Fruit fly (Drosophila melanogaster) whole organism, embryonic: Measurements from ENCODE around the gene Obp99c.
A peak's percentile ranks its signal among the peaks of the same experiment; 100 is the strongest.

Source experiments
- Atf3 ChIP-seq: fragments of 200-800 bp; sonication (Bioruptor generic); optimal IDR thresholded peaks from 3 replicates; lab custom pipeline; 2016; ENCODE audit warnings: missing biosample characterization, missing genetic modification characterization
- BEAF-32 ChIP-seq: fragments of 200-800 bp; sonication (Bioruptor generic); optimal IDR thresholded peaks from 3 replicates; lab custom pipeline; 2017; ENCODE audit warnings: missing biosample characterization, missing genetic modification characterization, mild to moderate bottlenecking, moderate library complexity, missing genetic modification reagents
- C15 ChIP-seq: fragments of 200-800 bp; sonication (Bioruptor generic); IDR thresholded peaks from 3 replicates; pipeline ENCODE4 v1.3.6; 2022; ENCODE audit warnings: missing biosample characterization, missing genetic modification characterization
- CG10543 ChIP-seq: fragments of 200-800 bp; sonication (Bioruptor generic); optimal IDR thresholded peaks from 3 replicates; lab custom pipeline; 2017; ENCODE audit warnings: missing biosample characterization, mild to moderate bottlenecking, missing genetic modification characterization, moderate library complexity
- CG11695 ChIP-seq: fragments of 200-800 bp; sonication (Bioruptor generic); IDR thresholded peaks from 3 replicates; pipeline ENCODE4 v1.3.6; 2022; ENCODE audit warnings: missing biosample characterization, missing genetic modification characterization
- CG12744 ChIP-seq: fragments of 200-800 bp; sonication (Bioruptor generic); optimal IDR thresholded peaks from 2 replicates; lab custom pipeline; 2016; ENCODE audit warnings: missing biosample characterization, missing genetic modification characterization
- CG13287 ChIP-seq: fragments of 200-800 bp; sonication (Bioruptor generic); IDR thresholded peaks from 2 replicates; pipeline ENCODE4 v1.3.6; 2022; ENCODE audit warnings: missing biosample characterization, missing genetic modification characterization; ENCODE audit not compliant: partially characterized antibody
- CG1529 ChIP-seq: fragments of 200-800 bp; sonication (Bioruptor generic); optimal IDR thresholded peaks from 3 replicates; lab custom pipeline; 2018; ENCODE audit warnings: missing biosample characterization, missing genetic modification characterization
- CG1602 ChIP-seq: fragments of 200-800 bp; sonication (Bioruptor generic); optimal IDR thresholded peaks from 3 replicates; lab custom pipeline; 2016; ENCODE audit warnings: missing biosample characterization, missing genetic modification characterization
- CG17186 ChIP-seq: fragments of 200-800 bp; sonication (Bioruptor generic); optimal IDR thresholded peaks from 3 replicates; lab custom pipeline; 2017; ENCODE audit warnings: missing biosample characterization, missing genetic modification reagents, missing genetic modification characterization
- CG1832 ChIP-seq: fragments of 200-800 bp; sonication (Bioruptor generic); optimal IDR thresholded peaks from 2 replicates; lab custom pipeline; 2017; ENCODE audit warnings: missing biosample characterization, mild to moderate bottlenecking, missing genetic modification characterization, inconsistent platforms
- CG2116 ChIP-seq: fragments of 200-800 bp; sonication (Bioruptor generic); optimal IDR thresholded peaks from 3 replicates; lab custom pipeline; 2018; ENCODE audit warnings: missing biosample characterization, mild to moderate bottlenecking, missing genetic modification characterization
- CG2202 ChIP-seq: fragments of 200-800 bp; sonication (Bioruptor generic); optimal IDR thresholded peaks from 2 replicates; lab custom pipeline; 2018; ENCODE audit warnings: missing biosample characterization, mild to moderate bottlenecking, missing genetic modification characterization
- CG3847 ChIP-seq: fragments of 200-800 bp; sonication (Bioruptor generic); IDR thresholded peaks from 2 replicates; pipeline ENCODE4 v1.3.6; 2022; ENCODE audit warnings: missing biosample characterization, missing genetic modification characterization
- CG6175 ChIP-seq: fragments of 200-800 bp; sonication (Bioruptor generic); IDR thresholded peaks from 3 replicates; pipeline ENCODE4 v1.3.6; 2022; ENCODE audit warnings: missing biosample characterization, missing genetic modification characterization
- CG6791 ChIP-seq: fragments of 200-800 bp; sonication (Bioruptor generic); IDR thresholded peaks from 3 replicates; pipeline ENCODE4 v1.3.6; 2022; ENCODE audit warnings: missing biosample characterization, missing genetic modification characterization; ENCODE audit not compliant: partially characterized antibody
- CG7839 ChIP-seq: fragments of 200-800 bp; sonication (Bioruptor generic); optimal IDR thresholded peaks from 3 replicates; lab custom pipeline; 2018; ENCODE audit warnings: missing biosample characterization, mild to moderate bottlenecking, missing genetic modification characterization, moderate library complexity
- CoRest ChIP-seq: fragments of 200-800 bp; sonication (Bioruptor generic); optimal IDR thresholded peaks from 3 replicates; lab custom pipeline; 2018; ENCODE audit warnings: missing biosample characterization, mild to moderate bottlenecking, missing genetic modification characterization, moderate library complexity
- CrebB ChIP-seq: fragments of 200-800 bp; sonication (Bioruptor generic); optimal IDR thresholded peaks from 3 replicates; lab custom pipeline; 2018; ENCODE audit warnings: missing biosample characterization, mild to moderate bottlenecking, missing genetic modification characterization
- Dbx ChIP-seq: fragments of 200-800 bp; sonication (Bioruptor generic); IDR thresholded peaks from 3 replicates; pipeline ENCODE4 v1.3.6; 2022; ENCODE audit warnings: missing biosample characterization, missing genetic modification characterization
- Dp ChIP-seq: fragments of 200-800 bp; sonication (Bioruptor generic); optimal IDR thresholded peaks from 2 replicates; lab custom pipeline; 2018; ENCODE audit warnings: missing biosample characterization, mild to moderate bottlenecking, missing genetic modification characterization, moderate library complexity
- Hr51 ChIP-seq, 2 experiments: fragments of 200-800 bp; sonication (Bioruptor generic); optimal IDR thresholded peaks; 2 replicates in 1 of 2; 3 replicates in 1 of 2; lab custom pipeline; 2016 to 2018; ENCODE audit warnings: missing biosample characterization in 2 of 2, missing genetic modification characterization in 2 of 2, mild to moderate bottlenecking in 1 of 2, moderate library complexity in 1 of 2
- Hr78 ChIP-seq, 2 experiments: fragments of 200-800 bp in 1 of 2; fragments of >200 bp in 1 of 2; sonication (Bioruptor generic) in 1 of 2; optimal IDR thresholded peaks; 2 replicates each; lab custom pipeline; 2017 to 2019; ENCODE audit warnings: missing biosample characterization in 2 of 2, missing genetic modification characterization in 2 of 2, mild to moderate bottlenecking in 1 of 2, moderate library complexity in 1 of 2
- Jarid2 ChIP-seq: fragments of 200-800 bp; sonication (Bioruptor generic); optimal IDR thresholded peaks from 3 replicates; lab custom pipeline; 2017; ENCODE audit warnings: mild to moderate bottlenecking, missing biosample characterization, missing genetic modification reagents, missing genetic modification characterization
- MESR4 ChIP-seq: fragments of 200-800 bp; sonication (Bioruptor generic); optimal IDR thresholded peaks from 2 replicates; lab custom pipeline; 2018; ENCODE audit warnings: missing biosample characterization, mild to moderate bottlenecking, missing genetic modification characterization, moderate library complexity
- Med ChIP-seq: fragments of 200-800 bp; sonication (Bioruptor generic); peaks from one replicate; lab custom pipeline; 2016; ENCODE audit warnings: missing biosample characterization, missing genetic modification characterization, mild to moderate bottlenecking, inconsistent platforms, moderate library complexity
- Optix ChIP-seq: fragments of 200-800 bp; sonication (Bioruptor generic); IDR thresholded peaks from 3 replicates; pipeline ENCODE4 v1.3.6; 2022; ENCODE audit warnings: missing biosample characterization, missing genetic modification characterization
- Sox100B ChIP-seq: fragments of 200-800 bp; sonication (Bioruptor generic); optimal IDR thresholded peaks from 3 replicates; lab custom pipeline; 2018; ENCODE audit warnings: missing biosample characterization, mild to moderate bottlenecking, missing genetic modification characterization
- al ChIP-seq: fragments of 200-800 bp; sonication (Bioruptor generic); IDR thresholded peaks from 2 replicates; pipeline ENCODE4 v1.3.6; 2022; ENCODE audit warnings: missing biosample characterization, missing genetic modification characterization
- ase ChIP-seq: fragments of 200-800 bp; sonication (Bioruptor generic); IDR thresholded peaks from 3 replicates; pipeline ENCODE4 v1.3.6; 2022; ENCODE audit warnings: missing biosample characterization, missing genetic modification characterization
- bbx ChIP-seq: fragments of 200-800 bp; sonication (Bioruptor generic); IDR thresholded peaks from 2 replicates; pipeline ENCODE4 v1.3.6; 2022; ENCODE audit warnings: missing biosample characterization, missing genetic modification characterization; ENCODE audit not compliant: partially characterized antibody
- bowl ChIP-seq: fragments of 200-800 bp; sonication (Bioruptor generic); IDR thresholded peaks from 2 replicates; pipeline ENCODE4 v1.3.6; 2022; ENCODE audit warnings: missing biosample characterization, missing genetic modification characterization
- da ChIP-seq: fragments of 200-800 bp; sonication (Bioruptor generic); optimal IDR thresholded peaks from 2 replicates; lab custom pipeline; 2016; ENCODE audit warnings: missing biosample characterization, missing genetic modification characterization
- eve ChIP-seq, 2 experiments: fragments of >200 bp; optimal IDR thresholded peaks; 2 replicates each; lab custom pipeline; 2017; ENCODE audit warnings: missing biosample characterization in 2 of 2, missing genetic modification characterization in 2 of 2
- fu2 ChIP-seq: fragments of 200-800 bp; sonication (Bioruptor generic); optimal IDR thresholded peaks from 2 replicates; lab custom pipeline; 2016; ENCODE audit warnings: missing biosample characterization, missing genetic modification characterization
- gsb ChIP-seq: fragments of 200-800 bp; sonication (Bioruptor generic); IDR thresholded peaks from 2 replicates; pipeline ENCODE4 v1.3.6; 2022; ENCODE audit warnings: missing biosample characterization, missing genetic modification characterization
- lilli ChIP-seq: fragments of 200-800 bp; sonication (Bioruptor generic); optimal IDR thresholded peaks from 3 replicates; lab custom pipeline; 2016; ENCODE audit warnings: missing biosample characterization, missing genetic modification characterization
- lola ChIP-seq, 3 experiments: fragments of >200 bp in 2 of 3; fragments of 200-800 bp in 1 of 3; sonication (Bioruptor generic) in 1 of 3; optimal IDR thresholded peaks; 2 replicates each; lab custom pipeline; 2017 to 2019; ENCODE audit warnings: missing biosample characterization in 3 of 3, missing genetic modification characterization in 3 of 3, mild to moderate bottlenecking in 1 of 3, moderate library complexity in 1 of 3
- luna ChIP-seq: fragments of 200-800 bp; sonication (Bioruptor generic); optimal IDR thresholded peaks from 2 replicates; lab custom pipeline; 2016; ENCODE audit warnings: missing biosample characterization, missing genetic modification characterization
- nerfin-1 ChIP-seq: fragments of 200-800 bp; sonication (Bioruptor generic); optimal IDR thresholded peaks from 3 replicates; lab custom pipeline; 2019; ENCODE audit warnings: missing biosample characterization, mild to moderate bottlenecking, missing genetic modification characterization, moderate library complexity
- nerfin-2 ChIP-seq: fragments of 200-800 bp; sonication (Bioruptor generic); IDR thresholded peaks from 2 replicates; pipeline ENCODE4 v1.3.6; 2022; ENCODE audit warnings: missing biosample characterization, missing genetic modification characterization; ENCODE audit not compliant: partially characterized antibody
- peb ChIP-seq: fragments of 200-800 bp; sonication (Bioruptor generic); IDR thresholded peaks from 2 replicates; pipeline ENCODE4 v1.3.6; 2022; ENCODE audit warnings: missing biosample characterization, missing genetic modification characterization
- pros ChIP-seq: fragments of 200-800 bp; sonication (Bioruptor generic); optimal IDR thresholded peaks from 3 replicates; lab custom pipeline; 2019; ENCODE audit warnings: missing biosample characterization, mild to moderate bottlenecking, missing genetic modification characterization, moderate library complexity
- sim ChIP-seq: fragments of 200-800 bp; sonication (Bioruptor generic); IDR thresholded peaks from 2 replicates; pipeline ENCODE4 v1.3.6; 2022; ENCODE audit warnings: missing biosample characterization, missing genetic modification characterization
- slou ChIP-seq: fragments of 200-800 bp; sonication (Bioruptor generic); optimal IDR thresholded peaks from 3 replicates; lab custom pipeline; 2016; ENCODE audit warnings: missing biosample characterization, missing genetic modification characterization
- sqz ChIP-seq: fragments of 200-800 bp; sonication (Bioruptor generic); optimal IDR thresholded peaks from 3 replicates; lab custom pipeline; 2018; ENCODE audit warnings: missing biosample characterization, mild to moderate bottlenecking, missing genetic modification characterization
- toy ChIP-seq: fragments of 200-800 bp; sonication (Bioruptor generic); IDR thresholded peaks from 2 replicates; pipeline ENCODE4 v1.3.6; 2022; ENCODE audit warnings: missing biosample characterization, missing genetic modification characterization
- unpg ChIP-seq: fragments of 200-800 bp; sonication (Bioruptor generic); optimal IDR thresholded peaks from 3 replicates; lab custom pipeline; 2018; ENCODE audit warnings: missing biosample characterization, mild to moderate bottlenecking, missing genetic modification characterization, moderate library complexity
- zfh1 ChIP-seq: fragments of 200-800 bp; sonication (Bioruptor generic); IDR thresholded peaks from 3 replicates; pipeline ENCODE4 v1.3.6; 2022; ENCODE audit warnings: missing biosample characterization, missing genetic modification characterization

Gene Obp99c

dm6 chr3R:29725577-29726240 is 36.6 kb upstream of the Obp99c start, which contains the start of gene Kul:
Gene Kul, plus strand, starts transcription at chr3R:29725830.
- TF ChIP-seq Sox100B (GFP tag; lab: Kevin White, UChicago) = no peak
- TF ChIP-seq bbx (GFP tag; lab: Robert Waterston, UW) = no peak
- TF ChIP-seq Hr51 (GFP tag; optimal IDR thresholded peaks at IDR 0.05; lab: Kevin White, UChicago) = peak in 1 of 2 experiments; percentile 8
- TF ChIP-seq unpg = no peak
- TF ChIP-seq CG12744 (GFP tag; lab: Kevin White, UChicago) = no peak
- TF ChIP-seq toy (GFP tag; lab: Robert Waterston, UW) = no peak
- no peak for TF ChIP-seq lola (GFP tag; optimal IDR thresholded peaks at IDR 0.05; lab: Kevin White, UChicago)
- no peak for TF ChIP-seq fu2 (GFP tag; lab: Kevin White, UChicago)
- TF ChIP-seq CG13287 (GFP tag; lab: Robert Waterston, UW) = peak; percentile 20; the same call in 1 of the 2 replicates
- TF ChIP-seq luna (GFP tag; lab: Kevin White, UChicago) = no peak
- TF ChIP-seq CG17186 (GFP tag; lab: Kevin White, UChicago) = peak; percentile 43
- no peak for TF ChIP-seq Optix (GFP tag; lab: Robert Waterston, UW)
- peak; percentile 30 for TF ChIP-seq BEAF-32
- peak; percentile 4 for TF ChIP-seq Jarid2 (GFP tag; lab: Kevin White, UChicago)
- no peak for TF ChIP-seq nerfin-2
- TF ChIP-seq peb (GFP tag; lab: Robert Waterston, UW) = no peak
- peak; percentile 64 for TF ChIP-seq zfh1 (GFP tag; lab: Robert Waterston, UW)
- TF ChIP-seq CG2202 (tag; lab: Kevin White, UChicago) = no peak
- no peak for TF ChIP-seq pros (GFP tag; lab: Kevin White, UChicago)
- TF ChIP-seq ase (GFP tag; lab: Robert Waterston, UW) = no peak
- no peak for TF ChIP-seq bowl (GFP tag; lab: Robert Waterston, UW)
- no peak for TF ChIP-seq CG11695 (GFP tag; lab: Robert Waterston, UW)
- TF ChIP-seq CG10543 (GFP tag; lab: Kevin White, UChicago) = no peak
- TF ChIP-seq sim (GFP tag; lab: Robert Waterston, UW) = no peak
- no peak for TF ChIP-seq da (GFP tag; lab: Kevin White, UChicago)
- peak; percentile 61; the same call in 1 of the 3 replicates for TF ChIP-seq CG6791 (GFP tag; lab: Robert Waterston, UW)
- TF ChIP-seq gsb (GFP tag; lab: Robert Waterston, UW) = no peak
- peak; percentile 5 for TF ChIP-seq lilli
- peak; percentile 70 for TF ChIP-seq sqz (GFP tag; lab: Kevin White, UChicago)
- no peak for TF ChIP-seq CG1832
- TF ChIP-seq Hr78 (GFP tag; optimal IDR thresholded peaks at IDR 0.05; lab: Kevin White, UChicago) = no peak
- peak; percentile 43 for TF ChIP-seq CG3847 (GFP tag; lab: Robert Waterston, UW)
- peak; percentile 42 for TF ChIP-seq CoRest (tag; lab: Kevin White, UChicago)
- no peak for TF ChIP-seq Atf3 (GFP tag; lab: Kevin White, UChicago)
- TF ChIP-seq CG7839 (tag; lab: Kevin White, UChicago) = no peak
- TF ChIP-seq MESR4 (GFP tag; lab: Kevin White, UChicago) = peak; percentile 45
- peak; percentile 49 for TF ChIP-seq CG2116 (GFP tag; lab: Kevin White, UChicago)
- TF ChIP-seq Dbx (GFP tag; lab: Robert Waterston, UW) = 0 out of 3 replicates have a peak, but pooled peaks have one; percentile 9
- TF ChIP-seq CG1529 (GFP tag; lab: Kevin White, UChicago) = no peak
- TF ChIP-seq Med (GFP tag; lab: Kevin White, UChicago) = peak; percentile 84
- TF ChIP-seq C15 (GFP tag; lab: Robert Waterston, UW) = no peak
- TF ChIP-seq Dp (GFP tag; lab: Kevin White, UChicago) = peak; percentile 8
- TF ChIP-seq CrebB = no peak
- TF ChIP-seq slou (GFP tag; lab: Kevin White, UChicago) = no peak
- no peak for TF ChIP-seq CG1602 (GFP tag; lab: Kevin White, UChicago)
- no peak for TF ChIP-seq al (GFP tag; lab: Robert Waterston, UW)
- no peak for TF ChIP-seq nerfin-1
- TF ChIP-seq CG6175 (GFP tag; lab: Robert Waterston, UW) = no peak
- TF ChIP-seq eve (GFP tag; optimal IDR thresholded peaks at IDR 0.05; lab: Kevin White, UChicago) = no peak
